Fruit fly (Drosophila melanogaster) whole organism, pupa: ENCODE results near the gene fkh.

Experiments used
- CG10348 ChIP-seq: fragments of 200-800 bp; sonication (Bioruptor generic); IDR thresholded peaks from 2 replicates; pipeline ENCODE4 v1.3.6; 2022; ENCODE audit warnings: missing biosample characterization, missing genetic modification characterization
- CG15710 ChIP-seq: fragments of 200-800 bp; sonication (Bioruptor generic); optimal IDR thresholded peaks from 2 replicates; lab custom pipeline; 2018; ENCODE audit warnings: missing biosample characterization, mild to moderate bottlenecking, missing genetic modification characterization, moderate library complexity
- CG32121 ChIP-seq: fragments of 200-800 bp; sonication (Bioruptor generic); IDR thresholded peaks from 2 replicates; pipeline ENCODE4 v1.3.6; 2022; ENCODE audit warnings: missing biosample characterization, missing genetic modification characterization
- CG8159 ChIP-seq: fragments of 200-800 bp; sonication (Bioruptor generic); optimal IDR thresholded peaks from 3 replicates; lab custom pipeline; 2018; ENCODE audit warnings: missing biosample characterization, mild to moderate bottlenecking, missing genetic modification characterization, moderate library complexity
- D1 ChIP-seq: fragments of 200-800 bp; sonication (Bioruptor generic); optimal IDR thresholded peaks from 2 replicates; lab custom pipeline; 2018; ENCODE audit warnings: missing biosample characterization, mild to moderate bottlenecking, missing genetic modification characterization, moderate library complexity
- Snoo ChIP-seq: fragments of 200-800 bp; sonication (Bioruptor generic); optimal IDR thresholded peaks from 3 replicates; lab custom pipeline; 2017; ENCODE audit warnings: missing biosample characterization, mild to moderate bottlenecking, missing genetic modification characterization, inconsistent platforms
- gl ChIP-seq: fragments of 200-800 bp; sonication (Bioruptor generic); optimal IDR thresholded peaks from 2 replicates; lab custom pipeline; 2018; ENCODE audit warnings: missing biosample characterization, mild to moderate bottlenecking, missing genetic modification characterization

- TF ChIP-seq gl (tag; lab: Kevin White, UChicago): no peak
- TF ChIP-seq CG32121 (GFP tag; lab: Robert Waterston, UW): no peak
- no peak for TF ChIP-seq D1 (tag; lab: Kevin White, UChicago)
- TF ChIP-seq CG10348: no peak
- TF ChIP-seq Snoo (tag; lab: Kevin White, UChicago): no peak
- no peak for TF ChIP-seq CG8159 (tag; lab: Kevin White, UChicago)
- no peak for TF ChIP-seq CG15710 (tag; lab: Kevin White, UChicago)
These were observed 728 bp downstream of the fkh start for dm6 chr3R:28584237-28584834.
